Worm (Caenorhabditis elegans) whole organism, young adult: ENCODE measurements around the gene epic-3.

ENCODE experiments used
- F23B12.7 ChIP-seq: sonication (generic microtip); optimal IDR thresholded peaks from 2 replicates; lab custom pipeline; 2017; ENCODE audit warnings: missing genetic modification characterization, mild to moderate bottlenecking, missing compliant biosample characterization, antibody characterized with exemption, moderate library complexity; ENCODE audit not compliant: insufficient read depth
- F49E8.2 ChIP-seq: sonication (generic microtip); optimal IDR thresholded peaks from 3 replicates; lab custom pipeline; 2017; ENCODE audit warnings: missing genetic modification characterization, mild to moderate bottlenecking, missing compliant biosample characterization, antibody characterized with exemption, moderate library complexity; ENCODE audit not compliant: insufficient read depth
- F57A8.1 ChIP-seq: fragments of 200-800 bp; sonication (Bioruptor generic); optimal IDR thresholded peaks from 2 replicates; lab custom pipeline; 2018; ENCODE audit warnings: mild to moderate bottlenecking, missing genetic modification characterization, moderate library complexity, missing compliant biosample characterization
- F57C9.4 ChIP-seq: sonication (generic microtip); optimal IDR thresholded peaks from 2 replicates; lab custom pipeline; 2017; ENCODE audit warnings: mild to moderate bottlenecking, missing genetic modification characterization, missing compliant biosample characterization
- T07F8.4 ChIP-seq: sonication (generic microtip); optimal IDR thresholded peaks from 2 replicates; lab custom pipeline; 2016; ENCODE audit warnings: mild to moderate bottlenecking, missing genetic modification characterization, moderate library complexity, missing compliant biosample characterization
- Y53F4B.3 ChIP-seq: fragments of 200-800 bp; sonication (Bioruptor generic); IDR thresholded peaks from 2 replicates; pipeline ENCODE4 v1.3.6; 2022; ENCODE audit warnings: missing genetic modification reagents, missing genetic modification characterization, missing compliant biosample characterization
- Y56A3A.18 ChIP-seq: fragments of 200-800 bp; sonication (Bioruptor generic); IDR thresholded peaks from 2 replicates; pipeline ENCODE4 v1.3.6; 2022; ENCODE audit warnings: missing genetic modification reagents, missing genetic modification characterization, missing compliant biosample characterization
- ZK185.1 ChIP-seq: sonication (generic microtip); optimal IDR thresholded peaks from 2 replicates; lab custom pipeline; 2016; ENCODE audit warnings: mild to moderate bottlenecking, missing genetic modification characterization, missing compliant biosample characterization; ENCODE audit not compliant: poor library complexity, severe bottlenecking
- aptf-2 ChIP-seq: fragments of 200-800 bp; sonication (Bioruptor generic); conservative IDR thresholded peaks from 2 replicates; pipeline ENCODE4 v1.3.6; 2022; ENCODE audit warnings: missing genetic modification reagents, missing genetic modification characterization, missing compliant biosample characterization
- aptf-3 ChIP-seq: fragments of 200-800 bp; sonication (Bioruptor generic); IDR thresholded peaks from 2 replicates; pipeline ENCODE4 v1.3.6; 2022; ENCODE audit warnings: missing genetic modification characterization, missing compliant biosample characterization
- attf-5 ChIP-seq: fragments of 200-800 bp; sonication (Bioruptor generic); optimal IDR thresholded peaks from 2 replicates; lab custom pipeline; 2018; ENCODE audit warnings: mild to moderate bottlenecking, missing genetic modification characterization, missing compliant biosample characterization
- bed-2 ChIP-seq: fragments of 200-800 bp; sonication (Bioruptor generic); IDR thresholded peaks from 2 replicates; pipeline ENCODE4 v1.3.6; 2022; ENCODE audit warnings: missing genetic modification reagents, missing genetic modification characterization, missing compliant biosample characterization
- cebp-1 ChIP-seq, 2 experiments: fragments of 200-800 bp in 1 of 2; sonication (Bioruptor generic) in 1 of 2; sonication (generic microtip) in 1 of 2; IDR thresholded peaks in 1 of 2; optimal IDR thresholded peaks in 1 of 2; 2 replicates each; pipeline versions ENCODE4 v1.3.6 to Lab custom; 2017 to 2022; ENCODE audit warnings: missing compliant biosample characterization in 2 of 2, missing genetic modification characterization in 2 of 2, mild to moderate bottlenecking in 1 of 2, missing genetic modification reagents in 1 of 2, moderate library complexity in 1 of 2
- cebp-2 ChIP-seq: fragments of 200-800 bp; sonication (Bioruptor generic); IDR thresholded peaks from 2 replicates; pipeline ENCODE4 v1.3.6; 2022; ENCODE audit warnings: missing genetic modification characterization, missing compliant biosample characterization
- ceh-27 ChIP-seq: fragments of 200-800 bp; sonication (Bioruptor generic); optimal IDR thresholded peaks from 2 replicates; lab custom pipeline; 2018; ENCODE audit warnings: mild to moderate bottlenecking, missing genetic modification characterization, moderate library complexity, missing compliant biosample characterization
- ceh-40 ChIP-seq: fragments of 200-800 bp; sonication (Bioruptor generic); IDR thresholded peaks from 2 replicates; pipeline ENCODE4 v1.3.6; 2022; ENCODE audit warnings: missing genetic modification characterization, missing compliant biosample characterization
- chd-7 ChIP-seq: sonication (generic microtip); optimal IDR thresholded peaks from 2 replicates; lab custom pipeline; 2016; ENCODE audit warnings: mild to moderate bottlenecking, missing genetic modification characterization, moderate library complexity, missing compliant biosample characterization
- die-1 ChIP-seq: sonication (generic microtip); optimal IDR thresholded peaks from 2 replicates; lab custom pipeline; 2016; ENCODE audit warnings: missing genotype, mild to moderate bottlenecking, missing genetic modification characterization, missing compliant biosample characterization
- dpff-1 ChIP-seq: sonication (generic microtip); optimal IDR thresholded peaks from 2 replicates; lab custom pipeline; 2017; ENCODE audit warnings: mild to moderate bottlenecking, missing genetic modification characterization, missing compliant biosample characterization
- dpl-1 ChIP-seq: fragments of 150-350 bp; optimal IDR thresholded peaks from 2 replicates; lab custom pipeline; 2014; ENCODE audit warnings: missing biosample characterization, missing genetic modification reagents, missing genetic modification characterization
- hlh-12 ChIP-seq: sonication (generic microtip); optimal IDR thresholded peaks from 2 replicates; lab custom pipeline; 2016; ENCODE audit warnings: missing genetic modification characterization, missing compliant biosample characterization
- hmg-1.2 ChIP-seq: fragments of 200-800 bp; sonication (Bioruptor generic); IDR thresholded peaks from 2 replicates; pipeline ENCODE4 v1.3.6; 2022; ENCODE audit warnings: missing genetic modification reagents, missing genetic modification characterization, missing compliant biosample characterization
- lin-26 ChIP-seq: fragments of 200-800 bp; sonication (Bioruptor generic); IDR thresholded peaks from 2 replicates; pipeline ENCODE4 v1.3.6; 2022; ENCODE audit warnings: missing genetic modification reagents, missing genetic modification characterization, missing compliant biosample characterization
- lsl-1 ChIP-seq: fragments of 200-800 bp; sonication (Bioruptor generic); optimal IDR thresholded peaks from 2 replicates; lab custom pipeline; 2018; ENCODE audit warnings: mild to moderate bottlenecking, missing genetic modification characterization, moderate library complexity, missing compliant biosample characterization
- madf-10 ChIP-seq: sonication (generic microtip); optimal IDR thresholded peaks from 2 replicates; lab custom pipeline; 2016; ENCODE audit warnings: mild to moderate bottlenecking, missing genetic modification characterization, missing compliant biosample characterization
- mel-28 ChIP-seq: sonication (generic microtip); optimal IDR thresholded peaks from 2 replicates; lab custom pipeline; 2016; ENCODE audit warnings: borderline replicate concordance, mild to moderate bottlenecking, missing genetic modification characterization, missing compliant biosample characterization
- mxl-1 ChIP-seq: sonication (generic microtip); optimal IDR thresholded peaks from 2 replicates; lab custom pipeline; 2016; ENCODE audit warnings: missing genetic modification characterization, missing compliant biosample characterization
- nfya-1 ChIP-seq: sonication (generic microtip); optimal IDR thresholded peaks from 2 replicates; lab custom pipeline; 2017; ENCODE audit warnings: antibody characterized with exemption, missing compliant biosample characterization, missing genetic modification characterization, borderline replicate concordance; ENCODE audit not compliant: insufficient read depth
- nfya-2 ChIP-seq: fragments of 200-800 bp; sonication (Bioruptor generic); IDR thresholded peaks from 2 replicates; pipeline ENCODE4 v1.3.6; 2022; ENCODE audit warnings: missing genetic modification reagents, missing genetic modification characterization, missing compliant biosample characterization
- nhr-27 ChIP-seq: fragments of 200-800 bp; sonication (Bioruptor generic); optimal IDR thresholded peaks from 2 replicates; lab custom pipeline; 2018; ENCODE audit warnings: mild to moderate bottlenecking, missing genetic modification characterization, moderate library complexity, missing compliant biosample characterization
- rpc-1 ChIP-seq, 2 experiments: fragments of 150-350 bp in 1 of 2; sonication (generic microtip) in 1 of 2; optimal IDR thresholded peaks; 2 replicates each; lab custom pipeline; 2014 to 2018; ENCODE audit warnings: missing biosample characterization in 1 of 2, missing genetic modification characterization in 1 of 2, missing genetic modification reagents in 1 of 2, missing genotype in 1 of 2
- sea-2 ChIP-seq: fragments of 200-800 bp; sonication (Bioruptor generic); IDR thresholded peaks from 2 replicates; pipeline ENCODE4 v1.3.6; 2022; ENCODE audit warnings: missing genetic modification characterization, missing compliant biosample characterization
- snpc-1.1 ChIP-seq: sonication (generic microtip); optimal IDR thresholded peaks from 2 replicates; lab custom pipeline; 2017; ENCODE audit warnings: missing genetic modification characterization, mild to moderate bottlenecking, missing compliant biosample characterization, antibody characterized with exemption, moderate library complexity, missing genotype, missing genetic modification reagents; ENCODE audit not compliant: insufficient read depth
- tlf-1 ChIP-seq: fragments of 200-800 bp; sonication (Bioruptor generic); optimal IDR thresholded peaks from 2 replicates; lab custom pipeline; 2018; ENCODE audit warnings: mild to moderate bottlenecking, missing genetic modification characterization, missing compliant biosample characterization
- unc-130 ChIP-seq: sonication (generic microtip); optimal IDR thresholded peaks from 2 replicates; lab custom pipeline; 2016; ENCODE audit warnings: missing genetic modification reagents, missing genetic modification characterization, missing compliant biosample characterization
- xnd-1 ChIP-seq: sonication (generic microtip); optimal IDR thresholded peaks from 2 replicates; lab custom pipeline; 2016; ENCODE audit warnings: missing genotype, missing genetic modification reagents, missing genetic modification characterization, missing compliant biosample characterization
- ztf-22 ChIP-seq: fragments of 200-800 bp; sonication (Bioruptor generic); optimal IDR thresholded peaks from 2 replicates; lab custom pipeline; 2018; ENCODE audit warnings: mild to moderate bottlenecking, missing genetic modification characterization, moderate library complexity, missing compliant biosample characterization
- ztf-25 ChIP-seq: fragments of 200-800 bp; sonication (Bioruptor generic); IDR thresholded peaks from 2 replicates; pipeline ENCODE4 v1.3.6; 2022; ENCODE audit warnings: missing genetic modification reagents, missing genetic modification characterization, missing compliant biosample characterization
- ztf-26 ChIP-seq: sonication (generic microtip); optimal IDR thresholded peaks from 2 replicates; lab custom pipeline; 2017; ENCODE audit warnings: missing genetic modification characterization, missing compliant biosample characterization
- ztf-3 ChIP-seq: fragments of 200-800 bp; sonication (Bioruptor generic); optimal IDR thresholded peaks from 2 replicates; lab custom pipeline; 2018; ENCODE audit warnings: mild to moderate bottlenecking, missing genetic modification characterization, missing compliant biosample characterization
- ztf-6 ChIP-seq: fragments of 200-800 bp; sonication (Bioruptor generic); IDR thresholded peaks from 2 replicates; pipeline ENCODE4 v1.3.6; 2022; ENCODE audit warnings: missing genetic modification reagents, missing genetic modification characterization, missing compliant biosample characterization

The epic-3 gene

DNA sequence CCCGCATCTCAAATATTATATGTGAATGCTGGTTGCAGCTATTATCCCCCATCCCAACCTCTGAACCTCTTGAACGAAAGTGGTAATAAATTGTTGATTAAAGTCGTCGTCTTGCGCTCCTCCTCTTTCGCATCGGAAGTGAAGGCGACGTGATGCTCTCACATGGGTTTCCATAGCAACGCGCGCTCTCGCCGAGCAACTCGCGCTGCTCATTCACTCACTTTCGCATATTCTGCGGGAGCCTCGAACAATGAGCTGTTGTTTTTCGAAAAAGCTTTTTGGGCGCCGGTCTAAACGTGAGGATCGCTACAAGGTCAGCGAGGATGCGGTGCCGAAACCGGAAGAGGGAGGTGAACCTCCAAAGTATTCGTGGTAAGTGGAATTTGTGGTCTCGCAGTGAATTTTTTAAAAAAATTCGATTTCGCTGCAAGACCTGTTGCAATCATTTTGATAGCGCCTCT is 13.1 kb downstream of the epic-3 start, which contains the start of gene rpi-2 (continued):
- TF ChIP-seq ZK185.1 (tag; lab: Kevin White, UChicago) (no peak), nfya-2 (GFP tag; lab: Robert Waterston, UW) (0 out of 2 replicates have a peak, but pooled peaks have one; percentile 14), sea-2 (GFP tag; lab: Robert Waterston, UW) (0 out of 2 replicates have a peak, but pooled peaks have one; percentile 21), xnd-1 (tag; lab: Kevin White, UChicago) (peak; percentile 69), nfya-1 (tag; lab: Kevin White, UChicago) (no peak), mel-28 (tag; lab: Kevin White, UChicago) (no peak), aptf-3 (GFP tag; lab: Robert Waterston, UW) (peak; percentile 91), lin-26 (peak; percentile 96), ztf-3 (GFP tag; lab: Kevin White, UChicago) (no peak), tlf-1 (GFP tag; lab: Kevin White, UChicago) (peak; percentile 92), unc-130 (GFP tag; lab: Kevin White, UChicago) (peak; percentile 91), attf-5 (GFP tag; lab: Kevin White, UChicago) (peak; percentile 63), aptf-2 (0 out of 2 replicates have a peak, but pooled peaks have one; percentile 41), F49E8.2 (tag; lab: Kevin White, UChicago) (peak; percentile 96), T07F8.4 (tag; lab: Kevin White, UChicago) (peak; percentile 71), ztf-26 (tag; lab: Kevin White, UChicago) (peak; percentile 15), bed-2 (GFP tag; lab: Robert Waterston, UW) (no peak), ztf-6 (no peak), F57A8.1 (GFP tag; lab: Kevin White, UChicago) (no peak), rpc-1 (optimal IDR thresholded peaks at IDR 0.05; lab: Kevin White, UChicago) (no peak), rpc-1 (tag; optimal IDR thresholded peaks at IDR 0.05; lab: Kevin White, UChicago) (no peak), nhr-27 (tag; lab: Kevin White, UChicago) (peak; percentile 62), cebp-2 (GFP tag; lab: Robert Waterston, UW) (0 out of 2 replicates have a peak, but pooled peaks have one; percentile 65), ztf-22 (GFP tag; lab: Kevin White, UChicago) (no peak), F57C9.4 (tag; lab: Kevin White, UChicago) (no peak), madf-10 (tag; lab: Kevin White, UChicago) (no peak), snpc-1.1 (tag; lab: Kevin White, UChicago) (peak; percentile 21), cebp-1 (GFP tag; IDR thresholded peaks at IDR 0.05; lab: Robert Waterston, UW) (no peak), cebp-1 (tag; optimal IDR thresholded peaks at IDR 0.05; lab: Kevin White, UChicago) (peak; percentile 74), dpl-1 (GFP tag; lab: Kevin White, UChicago) (peak; percentile 17), Y53F4B.3 (GFP tag; lab: Robert Waterston, UW) (peak; percentile 58), ceh-40 (GFP tag; lab: Robert Waterston, UW) (peak; percentile 94), lsl-1 (peak; percentile 68), Y56A3A.18 (peak; percentile 74; the same call in 1 of the 2 replicates), mxl-1 (peak; percentile 83), ztf-25 (GFP tag; lab: Robert Waterston, UW) (no peak), F23B12.7 (tag; lab: Kevin White, UChicago) (no peak), hlh-12 (tag; lab: Kevin White, UChicago) (no peak), hmg-1.2 (GFP tag; lab: Robert Waterston, UW) (peak; percentile 59), die-1 (tag; lab: Kevin White, UChicago) (peak; percentile 71), chd-7 (tag; lab: Kevin White, UChicago) (peak; percentile 83), dpff-1 (peak; percentile 86), ceh-27 (GFP tag; lab: Kevin White, UChicago) (peak; percentile 46)
